Worm (Caenorhabditis elegans) whole organism, L3 larva: ENCODE measurements around the gene pes-23.

Experiments
- R02D3.7 ChIP-seq: fragments of 150-350 bp; optimal IDR thresholded peaks from 2 replicates; lab custom pipeline; 2014; ENCODE audit warnings: missing biosample characterization, missing genetic modification characterization
- ZK546.5 ChIP-seq: sonication (generic microtip); optimal IDR thresholded peaks from 2 replicates; lab custom pipeline; 2017; ENCODE audit warnings: missing biosample characterization, missing genetic modification characterization
- aly-2 ChIP-seq: fragments of 150-350 bp; optimal IDR thresholded peaks from 2 replicates; lab custom pipeline; 2014; ENCODE audit warnings: missing biosample characterization, missing genetic modification characterization
- ama-1 ChIP-seq: fragments of 150-350 bp; optimal IDR thresholded peaks from 2 replicates; lab custom pipeline; 2018
- ceh-16 ChIP-seq: sonication (generic microtip); optimal IDR thresholded peaks from 2 replicates; lab custom pipeline; 2017; ENCODE audit warnings: missing biosample characterization, missing genetic modification characterization
- ceh-28 ChIP-seq: fragments of 150-350 bp; optimal IDR thresholded peaks from 2 replicates; lab custom pipeline; 2014; ENCODE audit warnings: missing biosample characterization, missing genetic modification reagents, missing genetic modification characterization
- ceh-9 ChIP-seq: sonication (generic microtip); optimal IDR thresholded peaks from 2 replicates; lab custom pipeline; 2018; ENCODE audit warnings: missing biosample characterization, missing genetic modification characterization
- egl-27 ChIP-seq: sonication (generic microtip); optimal IDR thresholded peaks from 4 replicates; lab custom pipeline; 2017; ENCODE audit warnings: missing biosample characterization, missing genetic modification reagents, missing genetic modification characterization
- egl-5 ChIP-seq: fragments of 150-350 bp; optimal IDR thresholded peaks from 2 replicates; lab custom pipeline; 2017; ENCODE audit warnings: missing biosample characterization, missing genetic modification reagents, missing genetic modification characterization, inconsistent platforms
- elt-1 ChIP-seq: fragments of 150-350 bp; optimal IDR thresholded peaks from 2 replicates; lab custom pipeline; 2014; ENCODE audit warnings: missing biosample characterization, missing genetic modification characterization
- elt-2 ChIP-seq: sonication (generic microtip); optimal IDR thresholded peaks from 2 replicates; lab custom pipeline; 2016; ENCODE audit warnings: missing genetic modification reagents, mild to moderate bottlenecking, missing genetic modification characterization, missing compliant biosample characterization
- eor-1 ChIP-seq, 2 experiments: fragments of 150-350 bp; optimal IDR thresholded peaks; 2 replicates each; lab custom pipeline; 2014 to 2018; ENCODE audit warnings: missing biosample characterization in 2 of 2, missing genetic modification characterization in 2 of 2
- fkh-2 ChIP-seq: fragments of 150-350 bp; optimal IDR thresholded peaks from 2 replicates; lab custom pipeline; 2014; ENCODE audit warnings: missing biosample characterization, missing genetic modification reagents, missing genetic modification characterization
- hmg-11 ChIP-seq: sonication (generic microtip); optimal IDR thresholded peaks from 2 replicates; lab custom pipeline; 2016; ENCODE audit warnings: missing genetic modification characterization, missing compliant biosample characterization
- jun-1 ChIP-seq: fragments of 150-350 bp; optimal IDR thresholded peaks from 2 replicates; lab custom pipeline; 2014; ENCODE audit warnings: missing biosample characterization, missing genetic modification reagents, missing genetic modification characterization
- lsy-12 ChIP-seq: sonication (generic microtip); optimal IDR thresholded peaks from 2 replicates; lab custom pipeline; 2016; ENCODE audit warnings: mild to moderate bottlenecking, missing genetic modification characterization, missing compliant biosample characterization
- nfya-1 ChIP-seq: sonication (generic microtip); optimal IDR thresholded peaks from 2 replicates; lab custom pipeline; 2017; ENCODE audit warnings: missing genetic modification characterization, mild to moderate bottlenecking, missing compliant biosample characterization, antibody characterized with exemption, moderate library complexity; ENCODE audit not compliant: insufficient read depth
- nhr-11 ChIP-seq: fragments of 150-350 bp; optimal IDR thresholded peaks from 2 replicates; lab custom pipeline; 2014; ENCODE audit warnings: missing biosample characterization, missing genetic modification characterization
- nhr-12 ChIP-seq: fragments of 150-350 bp; optimal IDR thresholded peaks from 2 replicates; lab custom pipeline; 2014; ENCODE audit warnings: missing biosample characterization, missing genetic modification characterization
- nhr-23 ChIP-seq: fragments of 150-350 bp; optimal IDR thresholded peaks from 2 replicates; lab custom pipeline; 2014; ENCODE audit warnings: missing biosample characterization, missing genetic modification reagents, missing genetic modification characterization
- nhr-237 ChIP-seq: fragments of 150-350 bp; optimal IDR thresholded peaks from 2 replicates; lab custom pipeline; 2014; ENCODE audit warnings: missing biosample characterization, missing genetic modification characterization
- nhr-28 ChIP-seq: fragments of 150-350 bp; optimal IDR thresholded peaks from 2 replicates; lab custom pipeline; 2014; ENCODE audit warnings: missing biosample characterization, missing genetic modification characterization
- nhr-43 ChIP-seq: sonication (generic microtip); optimal IDR thresholded peaks from 2 replicates; lab custom pipeline; 2016; ENCODE audit warnings: mild to moderate bottlenecking, missing genetic modification characterization, missing compliant biosample characterization; ENCODE audit not compliant: poor library complexity, severe bottlenecking
- nhr-67 ChIP-seq: fragments of 150-350 bp; optimal IDR thresholded peaks from 2 replicates; lab custom pipeline; 2014; ENCODE audit warnings: missing biosample characterization, missing genetic modification characterization
- nhr-77 ChIP-seq: fragments of 150-350 bp; optimal IDR thresholded peaks from 2 replicates; lab custom pipeline; 2014; ENCODE audit warnings: missing biosample characterization, missing genetic modification characterization
- pha-4 ChIP-seq: fragments of 150-350 bp; optimal IDR thresholded peaks from 2 replicates; lab custom pipeline; 2014; ENCODE audit warnings: missing biosample characterization, missing genetic modification reagents, missing genetic modification characterization
- pqm-1 ChIP-seq: fragments of 150-350 bp; optimal IDR thresholded peaks from 2 replicates; lab custom pipeline; 2017; ENCODE audit warnings: missing biosample characterization, missing genetic modification characterization, inconsistent platforms
- sea-2 ChIP-seq: fragments of 150-350 bp; sonication (generic microtip); optimal IDR thresholded peaks from 4 replicates; lab custom pipeline; 2014; ENCODE audit warnings: missing biosample characterization, missing genetic modification reagents, missing genetic modification characterization
- skn-1 ChIP-seq: fragments of 150-350 bp; optimal IDR thresholded peaks from 2 replicates; lab custom pipeline; 2014; ENCODE audit warnings: missing biosample characterization, missing genetic modification characterization
- snpc-4 ChIP-seq: fragments of 150-350 bp; optimal IDR thresholded peaks from 2 replicates; lab custom pipeline; 2014; ENCODE audit warnings: missing biosample characterization, missing genetic modification characterization
- unc-39 ChIP-seq: sonication (generic microtip); optimal IDR thresholded peaks from 4 replicates; lab custom pipeline; 2017; ENCODE audit warnings: missing biosample characterization, missing genetic modification characterization
- unc-62 ChIP-seq: fragments of 150-350 bp; sonication (generic microtip); optimal IDR thresholded peaks from 4 replicates; lab custom pipeline; 2014; ENCODE audit warnings: missing biosample characterization, missing genetic modification reagents, missing genetic modification characterization
- zag-1 ChIP-seq: fragments of 150-350 bp; optimal IDR thresholded peaks from 2 replicates; lab custom pipeline; 2014; ENCODE audit warnings: missing biosample characterization, missing genetic modification characterization
- ztf-11 ChIP-seq: fragments of 150-350 bp; optimal IDR thresholded peaks from 2 replicates; lab custom pipeline; 2014; ENCODE audit warnings: missing biosample characterization, missing genetic modification characterization
- ztf-4 ChIP-seq: fragments of 150-350 bp; optimal IDR thresholded peaks from 2 replicates; lab custom pipeline; 2014; ENCODE audit warnings: missing biosample characterization, missing genetic modification characterization

pes-23 gene

DNA sequence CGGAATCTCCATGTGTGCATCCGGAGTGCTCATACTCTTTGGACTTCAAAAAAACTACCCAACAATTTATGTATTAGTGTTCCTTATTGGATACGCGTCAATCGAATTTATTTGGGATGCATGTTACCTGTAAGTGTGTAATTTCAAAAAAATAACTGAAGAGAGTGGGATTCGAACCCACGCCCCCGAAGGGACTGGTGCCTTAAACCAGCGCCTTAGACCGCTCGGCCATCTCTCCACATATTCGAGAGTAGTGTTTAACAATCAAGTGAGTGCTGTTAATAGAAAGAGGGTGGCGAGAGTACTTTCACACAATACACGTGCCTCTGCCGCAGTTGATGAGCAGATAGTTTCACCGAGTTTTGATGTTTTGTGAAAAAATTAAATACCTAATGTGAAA, 1.8 kb downstream of the pes-23 start (continued):
- TF ChIP-seq nhr-43 (tag; lab: Kevin White, UChicago) (peak; percentile 74), ceh-9 (tag; lab: Kevin White, UChicago) (no peak), zag-1 (tag; lab: Kevin White, UChicago) (no peak), fkh-2 (tag; lab: Kevin White, UChicago) (no peak), ztf-4 (tag; lab: Kevin White, UChicago) (no peak), nhr-12 (tag; lab: Kevin White, UChicago) (no peak), eor-1 (tag; optimal IDR thresholded peaks at IDR 0.05; lab: Kevin White, UChicago) (no peak), unc-62 (peak; percentile 21), aly-2 (tag; lab: Kevin White, UChicago) (no peak), nhr-67 (tag; lab: Kevin White, UChicago) (no peak), elt-1 (tag; lab: Kevin White, UChicago) (no peak), ztf-11 (no peak), nhr-11 (no peak), lsy-12 (tag; lab: Kevin White, UChicago) (peak; percentile 44)

DNA sequence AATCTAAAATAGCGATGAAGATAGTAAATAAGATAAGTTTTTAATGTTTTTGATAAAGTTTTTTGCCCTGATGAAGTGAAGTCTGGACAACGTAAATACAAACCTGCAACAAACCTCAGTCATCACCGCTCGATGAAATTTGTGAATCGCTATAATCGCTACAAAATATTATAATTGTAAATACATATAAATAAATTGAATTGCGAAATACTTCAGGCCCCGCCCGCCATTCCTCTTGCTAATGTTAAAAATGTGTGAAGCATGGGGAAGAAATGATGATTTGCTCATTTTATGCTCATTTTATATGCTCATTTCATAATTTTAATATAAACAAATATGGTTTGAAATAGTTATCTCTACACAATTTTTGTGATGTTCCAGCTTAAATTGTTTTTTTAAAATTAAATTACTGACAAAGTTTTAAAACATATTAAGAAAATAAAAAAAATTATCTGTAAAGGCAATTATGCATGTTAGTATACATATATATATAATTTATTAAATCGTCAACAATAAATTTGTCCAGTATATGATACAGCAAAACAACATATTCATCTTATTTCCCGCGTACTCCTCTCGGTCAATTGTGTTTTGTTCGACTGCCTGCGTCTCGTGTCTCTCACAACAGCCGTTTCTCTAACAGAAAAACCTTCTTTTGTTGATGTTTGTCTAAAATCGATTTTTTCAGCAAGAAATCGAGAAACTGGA, 3.0 kb downstream of the pes-23 start, which contains the start of gene sid-5:
sid-5 (plus strand) TSS at position 658 of the 708 bp plus-strand sequence.
- no peak for TF ChIP-seq lsy-12 (tag; lab: Kevin White, UChicago)
- peak; percentile 7 for TF ChIP-seq nfya-1
- TF ChIP-seq pha-4 (tag; lab: Kevin White, UChicago): peak; percentile 41
- TF ChIP-seq nhr-28 (tag; lab: Kevin White, UChicago): no peak
- peak; percentile 4 for TF ChIP-seq elt-2

DNA sequence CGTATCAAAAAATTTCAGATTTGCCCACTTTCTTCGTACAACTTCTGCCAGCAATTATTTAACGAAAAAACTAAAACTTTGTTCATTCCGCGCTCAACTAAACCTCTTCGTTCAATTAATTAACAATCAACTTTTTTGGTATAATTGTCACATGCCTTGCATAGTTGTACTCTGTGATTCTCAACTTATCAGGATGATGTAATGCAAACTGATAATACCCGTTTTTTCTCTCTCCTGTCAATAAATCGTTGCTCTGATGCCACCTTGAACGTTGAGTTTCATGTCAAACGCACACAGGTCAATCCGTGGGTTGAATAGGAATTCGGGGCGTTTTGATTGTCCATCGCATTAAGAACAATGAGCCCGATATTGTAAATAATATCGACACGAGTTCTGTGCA, 4.4 kb downstream of the pes-23 start:
- TF ChIP-seq pha-4 (tag; lab: Kevin White, UChicago): peak; percentile 73
- no peak for TF ChIP-seq egl-5
- TF ChIP-seq ztf-4 (tag; lab: Kevin White, UChicago): no peak
- no peak for TF ChIP-seq egl-27
- no peak for TF ChIP-seq nhr-23 (tag; lab: Kevin White, UChicago)
- no peak for TF ChIP-seq nhr-237
- TF ChIP-seq elt-2: peak; percentile 95
- TF ChIP-seq nhr-43 (tag; lab: Kevin White, UChicago): no peak
- TF ChIP-seq fkh-2 (tag; lab: Kevin White, UChicago): no peak
- no peak for TF ChIP-seq hmg-11 (tag; lab: Kevin White, UChicago)
- no peak for TF ChIP-seq nhr-12 (tag; lab: Kevin White, UChicago)
- no peak for TF ChIP-seq unc-39 (tag; lab: Kevin White, UChicago)
- TF ChIP-seq pqm-1 (tag; lab: Kevin White, UChicago): peak; percentile 78
- TF ChIP-seq nhr-28 (tag; lab: Kevin White, UChicago): no peak
- no peak for TF ChIP-seq eor-1 (tag; optimal IDR thresholded peaks at IDR 0.05; lab: Kevin White, UChicago)
- no peak for TF ChIP-seq ceh-28 (tag; lab: Kevin White, UChicago)
- no peak for TF ChIP-seq skn-1 (tag; lab: Kevin White, UChicago)

DNA sequence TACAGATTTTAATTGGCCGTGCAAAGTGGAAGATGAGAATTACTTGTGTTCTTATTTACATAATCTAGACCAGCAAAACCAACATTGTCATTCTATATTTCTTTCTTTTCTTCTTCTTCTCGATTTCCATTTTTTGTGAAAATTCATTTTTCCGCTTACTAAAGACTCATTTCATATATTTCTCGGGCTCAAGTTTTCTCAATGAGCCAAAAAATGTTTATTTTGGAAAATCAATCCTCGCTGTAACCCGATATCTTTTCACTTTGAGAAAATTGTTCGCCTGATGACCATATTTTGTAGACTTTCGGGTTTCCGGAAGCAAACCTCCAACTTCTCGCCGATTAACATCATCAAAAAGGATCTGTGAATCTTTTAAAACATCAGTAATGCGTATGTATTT, 12.8 kb downstream of the pes-23 start, which contains the start of gene nhx-4:
nhx-4 (plus strand) TSS at position 301 of the 400 bp plus-strand sequence.
- no peak for TF ChIP-seq nhr-43 (tag; lab: Kevin White, UChicago)
- TF ChIP-seq sea-2 (GFP tag; lab: Kevin White, UChicago): no peak
- no peak for TF ChIP-seq fkh-2 (tag; lab: Kevin White, UChicago)
- no peak for TF ChIP-seq ceh-28 (tag; lab: Kevin White, UChicago)
- TF ChIP-seq nfya-1: no peak
- TF ChIP-seq R02D3.7 (tag; lab: Kevin White, UChicago): no peak
- TF ChIP-seq nhr-77 (tag; lab: Kevin White, UChicago): no peak
- TF ChIP-seq aly-2 (tag; lab: Kevin White, UChicago): no peak
- no peak for TF ChIP-seq ztf-4 (tag; lab: Kevin White, UChicago)
- TF ChIP-seq hmg-11 (tag; lab: Kevin White, UChicago): no peak
- no peak for TF ChIP-seq nhr-28 (tag; lab: Kevin White, UChicago)
- TF ChIP-seq ama-1: no peak
- no peak for TF ChIP-seq jun-1 (tag; lab: Kevin White, UChicago)
- no peak for TF ChIP-seq ZK546.5 (tag; lab: Kevin White, UChicago)
- TF ChIP-seq snpc-4 (tag; lab: Kevin White, UChicago): no peak
- no peak for TF ChIP-seq nhr-23 (tag; lab: Kevin White, UChicago)
- TF ChIP-seq ceh-16: no peak
